Worm (Caenorhabditis elegans) whole organism, dauer: ENCODE measurements around the gene amt-2.

Source experiments
- unc-62 ChIP-seq: sonication (generic microtip); optimal IDR thresholded peaks from 2 replicates; lab custom pipeline; 2017; ENCODE audit warnings: missing biosample characterization, missing genetic modification reagents, missing genetic modification characterization

amt-2 gene

ce11 chrIV:13052568-13052967 is 10.4 kb downstream of the amt-2 start, which contains the start of gene F49E11.7:
TSS of gene F49E11.7 (plus strand) at chrIV:13052868.
- no peak for TF ChIP-seq unc-62 (GFP tag; lab: Kevin White, UChicago)

- no peak for TF ChIP-seq unc-62 (GFP tag; lab: Kevin White, UChicago)
Measured at ce11 chrIV:13056026-13056425, 13.8 kb downstream of the amt-2 start, which contains the start of gene scl-1. TSS of gene scl-1 (plus strand) at chrIV:13056326.

ce11 chrIV:13057418-13057817 is 15.2 kb downstream of the amt-2 start, which contains the start of gene scl-2:
TSS of gene scl-2 (plus strand) at chrIV:13057710.
- TF ChIP-seq unc-62 (GFP tag; lab: Kevin White, UChicago): no peak

- TF ChIP-seq unc-62 (GFP tag; lab: Kevin White, UChicago): no peak
Measured at ce11 chrIV:13059284-13059683, 17.1 kb downstream of the amt-2 start, which contains the start of gene scl-3. TSS of gene scl-3 (plus strand) at chrIV:13059584.

ce11 chrIV:13063714-13064113 is 21.5 kb downstream of the amt-2 start, which contains the start of gene scl-5:
TSS of gene scl-5 (plus strand) at chrIV:13064014.
- no peak for TF ChIP-seq unc-62 (GFP tag; lab: Kevin White, UChicago)

- no peak for TF ChIP-seq unc-62 (GFP tag; lab: Kevin White, UChicago)
Measured at ce11 chrIV:13066044-13066443, 23.9 kb downstream of the amt-2 start.

ce11 chrIV:13067200-13067599 is 25.0 kb downstream of the amt-2 start, which contains the start of gene col-131:
TSS of gene col-131 (minus strand) at chrIV:13067300.
- no peak for TF ChIP-seq unc-62 (GFP tag; lab: Kevin White, UChicago)

ce11 chrIV:13068451-13068850 is 26.3 kb downstream of the amt-2 start, which contains the start of gene scl-6:
TSS of gene scl-6 (plus strand) at chrIV:13068751.
- no peak for TF ChIP-seq unc-62 (GFP tag; lab: Kevin White, UChicago)

ce11 chrIV:13070142-13070541 is 28.0 kb downstream of the amt-2 start, which contains the start of gene scl-7:
TSS of gene scl-7 (plus strand) at chrIV:13070442.
- no peak for TF ChIP-seq unc-62 (GFP tag; lab: Kevin White, UChicago)

ce11 chrIV:13071445-13071844 is 29.3 kb downstream of the amt-2 start, which contains the start of gene scl-8:
TSS of gene scl-8 (plus strand) at chrIV:13071745.
- no peak for TF ChIP-seq unc-62 (GFP tag; lab: Kevin White, UChicago)

- no peak for TF ChIP-seq unc-62 (GFP tag; lab: Kevin White, UChicago)
Measured at ce11 chrIV:13075625-13076252, 33.5 kb downstream of the amt-2 start.

ce11 chrIV:13076620-13077019 is 34.4 kb downstream of the amt-2 start, which contains the start of gene C39E9.7:
TSS of gene C39E9.7 (minus strand) at chrIV:13076720.
- TF ChIP-seq unc-62 (GFP tag; lab: Kevin White, UChicago): no peak

ce11 chrIV:13077694-13078093 is 35.5 kb downstream of the amt-2 start:
- no peak for TF ChIP-seq unc-62 (GFP tag; lab: Kevin White, UChicago)

- TF ChIP-seq unc-62 (GFP tag; lab: Kevin White, UChicago): no peak
Measured at ce11 chrIV:13078342-13078741, 36.2 kb downstream of the amt-2 start.

ce11 chrIV:13079119-13079518 is 36.9 kb downstream of the amt-2 start, which contains the start of gene C39E9.8:
TSS of gene C39E9.8 (plus strand) at chrIV:13079446.
- TF ChIP-seq unc-62 (GFP tag; lab: Kevin White, UChicago): no peak

ce11 chrIV:13080185-13080584 is 38.0 kb downstream of the amt-2 start:
- no peak for TF ChIP-seq unc-62 (GFP tag; lab: Kevin White, UChicago)

ce11 chrIV:13080861-13081260 is 38.7 kb downstream of the amt-2 start:
- no peak for TF ChIP-seq unc-62 (GFP tag; lab: Kevin White, UChicago)
